Worm (Caenorhabditis elegans): ENCODE results near the gene C03E10.1.

ce11 chrV:11271051-11271450, 19.9 kb upstream of the C03E10.1 start, which contains the start of gene clec-222:
- TF ChIP-seq ztf-11 (tag; optimal IDR thresholded peaks at IDR 0.05) (no peak), nfya-1 (tag; optimal IDR thresholded peaks at IDR 0.05; ENCODE audit: insufficient read depth) (no peak)

Data from whole organism, L3 larva.